Fruit fly (Drosophila melanogaster) whole organism, embryonic: ENCODE data around the gene Rab9D.

Experiments used
- Abd-B ChIP-seq: fragments of 200-800 bp; sonication (Bioruptor generic); optimal IDR thresholded peaks from 2 replicates; lab custom pipeline; 2018; ENCODE audit warnings: missing biosample characterization, mild to moderate bottlenecking, missing genetic modification characterization, moderate library complexity
- Aef1 ChIP-seq: fragments of 200-800 bp; sonication (Bioruptor generic); IDR thresholded peaks from 3 replicates; pipeline ENCODE4 v1.3.6; 2022; ENCODE audit warnings: missing biosample characterization, missing genetic modification characterization
- BEAF-32 ChIP-seq: fragments of 200-800 bp; sonication (Bioruptor generic); optimal IDR thresholded peaks from 3 replicates; lab custom pipeline; 2017; ENCODE audit warnings: missing biosample characterization, missing genetic modification characterization, mild to moderate bottlenecking, moderate library complexity, missing genetic modification reagents
- CG10147 ChIP-seq: fragments of 200-800 bp; sonication (Bioruptor generic); optimal IDR thresholded peaks from 2 replicates; lab custom pipeline; 2019; ENCODE audit warnings: missing biosample characterization, mild to moderate bottlenecking, missing genetic modification characterization, moderate library complexity
- CG10565 ChIP-seq: fragments of 200-800 bp; sonication (Bioruptor generic); optimal IDR thresholded peaks from 3 replicates; lab custom pipeline; 2016; ENCODE audit warnings: missing biosample characterization, mild to moderate bottlenecking, missing genetic modification characterization
- CG11093 ChIP-seq: fragments of 200-800 bp; sonication (Bioruptor generic); IDR thresholded peaks from 3 replicates; pipeline ENCODE4 v1.3.6; 2022; ENCODE audit warnings: missing biosample characterization, missing genetic modification characterization
- CG11247 ChIP-seq: fragments of 200-800 bp; sonication (Bioruptor generic); IDR thresholded peaks from 2 replicates; pipeline ENCODE4 v1.3.6; 2022; ENCODE audit warnings: missing biosample characterization, missing genetic modification characterization
- CG11695 ChIP-seq: fragments of 200-800 bp; sonication (Bioruptor generic); IDR thresholded peaks from 3 replicates; pipeline ENCODE4 v1.3.6; 2022; ENCODE audit warnings: missing biosample characterization, missing genetic modification characterization
- CG12071 ChIP-seq: fragments of 200-800 bp; sonication (Bioruptor generic); optimal IDR thresholded peaks from 3 replicates; lab custom pipeline; 2018; ENCODE audit warnings: missing biosample characterization, mild to moderate bottlenecking, missing genetic modification characterization
- CG1233 ChIP-seq: fragments of 200-800 bp; sonication (Bioruptor generic); optimal IDR thresholded peaks from 4 replicates; lab custom pipeline; 2018; ENCODE audit warnings: missing biosample characterization, mild to moderate bottlenecking, missing genetic modification characterization
- CG13296 ChIP-seq: fragments of 200-800 bp; sonication (Bioruptor generic); optimal IDR thresholded peaks from 3 replicates; lab custom pipeline; 2018; ENCODE audit warnings: missing biosample characterization, mild to moderate bottlenecking, missing genetic modification characterization
- CG13894 ChIP-seq: fragments of 200-800 bp; sonication (Bioruptor generic); optimal IDR thresholded peaks from 3 replicates; lab custom pipeline; 2018; ENCODE audit warnings: missing biosample characterization, mild to moderate bottlenecking, missing genetic modification characterization, moderate library complexity
- CG14050 ChIP-seq: fragments of 200-800 bp; sonication (Bioruptor generic); IDR thresholded peaks from 3 replicates; pipeline ENCODE4 v1.3.6; 2022; ENCODE audit warnings: missing biosample characterization, missing genetic modification characterization
- CG15601 ChIP-seq: fragments of 200-800 bp; sonication (Bioruptor generic); optimal IDR thresholded peaks from 3 replicates; lab custom pipeline; 2019; ENCODE audit warnings: missing biosample characterization, mild to moderate bottlenecking, missing genetic modification characterization, moderate library complexity
- CG1603 ChIP-seq: fragments of 200-800 bp; sonication (Bioruptor generic); optimal IDR thresholded peaks from 2 replicates; lab custom pipeline; 2019; ENCODE audit warnings: missing biosample characterization, mild to moderate bottlenecking, missing genetic modification characterization, moderate library complexity
- CG17568 ChIP-seq: fragments of 200-800 bp; sonication (Bioruptor generic); optimal IDR thresholded peaks from 2 replicates; lab custom pipeline; 2018; ENCODE audit warnings: missing biosample characterization, mild to moderate bottlenecking, missing genetic modification characterization, moderate library complexity
- CG18011 ChIP-seq: fragments of 200-800 bp; sonication (Bioruptor generic); optimal IDR thresholded peaks from 2 replicates; lab custom pipeline; 2017; ENCODE audit warnings: missing biosample characterization, missing genetic modification characterization, mild to moderate bottlenecking, moderate library complexity, missing genotype
- CG2202 ChIP-seq: fragments of 200-800 bp; sonication (Bioruptor generic); optimal IDR thresholded peaks from 2 replicates; lab custom pipeline; 2018; ENCODE audit warnings: missing biosample characterization, mild to moderate bottlenecking, missing genetic modification characterization
- CG34422 ChIP-seq: fragments of 200-800 bp; sonication (Bioruptor generic); IDR thresholded peaks from 3 replicates; pipeline ENCODE4 v1.3.6; 2022; ENCODE audit warnings: missing biosample characterization, missing genetic modification characterization
- CG6254 ChIP-seq: fragments of 200-800 bp; sonication (Bioruptor generic); optimal IDR thresholded peaks from 3 replicates; lab custom pipeline; 2017; ENCODE audit warnings: mild to moderate bottlenecking, missing biosample characterization, missing genetic modification reagents, missing genetic modification characterization
- CG9437 ChIP-seq: fragments of 200-800 bp; sonication (Bioruptor generic); optimal IDR thresholded peaks from 2 replicates; lab custom pipeline; 2018; ENCODE audit warnings: missing biosample characterization, mild to moderate bottlenecking, missing genetic modification characterization
- E2f1 ChIP-seq: fragments of 200-800 bp; sonication (Bioruptor generic); IDR thresholded peaks from 2 replicates; pipeline ENCODE4 v1.3.6; 2022; ENCODE audit warnings: missing biosample characterization, missing genetic modification characterization
- H15 ChIP-seq: fragments of 200-800 bp; sonication (Bioruptor generic); IDR thresholded peaks from 3 replicates; pipeline ENCODE4 v1.3.6; 2022; ENCODE audit warnings: missing biosample characterization, missing genetic modification characterization
- Hmr ChIP-seq: fragments of 200-800 bp; sonication (Bioruptor generic); optimal IDR thresholded peaks from 3 replicates; lab custom pipeline; 2017; ENCODE audit warnings: mild to moderate bottlenecking, missing biosample characterization, missing genetic modification reagents, missing genetic modification characterization
- Hmx ChIP-seq: fragments of 200-800 bp; sonication (Bioruptor generic); optimal IDR thresholded peaks from 2 replicates; lab custom pipeline; 2016; ENCODE audit warnings: missing biosample characterization, missing genetic modification characterization
- Mad ChIP-seq: fragments of 200-800 bp; sonication (Bioruptor generic); optimal IDR thresholded peaks from 2 replicates; lab custom pipeline; 2016; ENCODE audit warnings: missing biosample characterization, missing genetic modification characterization
- NfI ChIP-seq: fragments of 200-800 bp; sonication (Bioruptor generic); optimal IDR thresholded peaks from 3 replicates; lab custom pipeline; 2018; ENCODE audit warnings: missing biosample characterization, mild to moderate bottlenecking, missing genetic modification characterization, moderate library complexity
- Rx ChIP-seq: fragments of 200-800 bp; sonication (Bioruptor generic); IDR thresholded peaks from 2 replicates; pipeline ENCODE4 v1.3.6; 2022; ENCODE audit warnings: missing biosample characterization, missing genetic modification characterization
- Sry-β ChIP-seq: fragments of 200-800 bp; sonication (Bioruptor generic); optimal IDR thresholded peaks from 2 replicates; lab custom pipeline; 2018; ENCODE audit warnings: missing biosample characterization, mild to moderate bottlenecking, missing genetic modification characterization, moderate library complexity
- Taf1 ChIP-seq: fragments of 200-800 bp; sonication (Bioruptor generic); IDR thresholded peaks from 2 replicates; pipeline ENCODE4 v1.3.6; 2022; ENCODE audit warnings: missing biosample characterization, missing genetic modification characterization
- Trl ChIP-seq, 3 experiments: fragments of >200 bp in 2 of 3; fragments of 200-800 bp in 1 of 3; sonication (Bioruptor generic) in 1 of 3; optimal IDR thresholded peaks; 2 replicates in 1 of 3; 3 replicates in 2 of 3; lab custom pipeline; 2016 to 2017; ENCODE audit warnings: missing biosample characterization in 1 of 3, missing genetic modification characterization in 1 of 3
- Xrp1 ChIP-seq: fragments of 200-800 bp; sonication (Bioruptor generic); IDR thresholded peaks from 2 replicates; pipeline ENCODE4 v1.3.6; 2022; ENCODE audit warnings: missing biosample characterization, missing genetic modification characterization
- dm ChIP-seq: fragments of 200-800 bp; sonication (Bioruptor generic); optimal IDR thresholded peaks from 3 replicates; lab custom pipeline; 2016; ENCODE audit warnings: missing biosample characterization, missing genetic modification characterization
- fd3F ChIP-seq: fragments of 200-800 bp; sonication (Bioruptor generic); optimal IDR thresholded peaks from 2 replicates; lab custom pipeline; 2018; ENCODE audit warnings: missing biosample characterization, mild to moderate bottlenecking, missing genetic modification characterization, moderate library complexity
- fru ChIP-seq: fragments of >200 bp; optimal IDR thresholded peaks from 2 replicates; lab custom pipeline; 2017
- gt ChIP-seq: fragments of 200-800 bp; sonication (Bioruptor generic); IDR thresholded peaks from 2 replicates; pipeline ENCODE4 v1.3.6; 2022; ENCODE audit warnings: missing biosample characterization, missing genetic modification characterization
- ind ChIP-seq: fragments of 200-800 bp; sonication (Bioruptor generic); optimal IDR thresholded peaks from 3 replicates; lab custom pipeline; 2016; ENCODE audit warnings: missing biosample characterization, missing genetic modification characterization
- jigr1 ChIP-seq: fragments of 200-800 bp; sonication (Bioruptor generic); IDR thresholded peaks from 3 replicates; pipeline ENCODE4 v1.3.6; 2022; ENCODE audit warnings: missing biosample characterization, missing genetic modification characterization
- jumu ChIP-seq: fragments of 200-800 bp; sonication (Bioruptor generic); optimal IDR thresholded peaks from 3 replicates; lab custom pipeline; 2016; ENCODE audit warnings: missing biosample characterization, missing genetic modification characterization
- lov ChIP-seq, 2 experiments: fragments of 200-800 bp in 1 of 2; fragments of >200 bp in 1 of 2; sonication (Bioruptor generic) in 1 of 2; IDR thresholded peaks in 1 of 2; optimal IDR thresholded peaks in 1 of 2; 2 replicates in 1 of 2; 3 replicates in 1 of 2; pipeline versions ENCODE4 v1.3.6 to Lab custom; 2017 to 2022; ENCODE audit warnings: missing biosample characterization in 1 of 2, missing genetic modification characterization in 1 of 2
- luna ChIP-seq: fragments of 200-800 bp; sonication (Bioruptor generic); optimal IDR thresholded peaks from 2 replicates; lab custom pipeline; 2016; ENCODE audit warnings: missing biosample characterization, missing genetic modification characterization
- onecut ChIP-seq: fragments of 200-800 bp; sonication (Bioruptor generic); IDR thresholded peaks from 2 replicates; pipeline ENCODE4 v1.3.6; 2022; ENCODE audit warnings: missing biosample characterization, missing genetic modification characterization
- prd ChIP-seq, 3 experiments: fragments of >200 bp in 2 of 3; fragments of 200-800 bp in 1 of 3; sonication (Bioruptor generic) in 1 of 3; optimal IDR thresholded peaks in 2 of 3; IDR thresholded peaks in 1 of 3; 2 replicates in 2 of 3; 3 replicates in 1 of 3; pipeline versions ENCODE4 v1.3.6 to Lab custom; 2017 to 2022; ENCODE audit warnings: missing biosample characterization in 1 of 3, missing genetic modification characterization in 1 of 3
- row ChIP-seq: fragments of 200-800 bp; sonication (Bioruptor generic); IDR thresholded peaks from 3 replicates; pipeline ENCODE4 v1.3.6; 2022; ENCODE audit warnings: missing biosample characterization, missing genetic modification characterization
- slp2 ChIP-seq: fragments of 200-800 bp; sonication (Bioruptor generic); optimal IDR thresholded peaks from 2 replicates; lab custom pipeline; 2016; ENCODE audit warnings: missing biosample characterization, missing genetic modification characterization
- sug ChIP-seq: fragments of 200-800 bp; optimal IDR thresholded peaks from 2 replicates; lab custom pipeline; 2019; ENCODE audit warnings: missing biosample characterization, mild to moderate bottlenecking, missing genetic modification characterization, moderate library complexity
- tgo ChIP-seq: fragments of 200-800 bp; sonication (Bioruptor generic); IDR thresholded peaks from 3 replicates; pipeline ENCODE4 v1.3.6; 2022; ENCODE audit warnings: missing biosample characterization, missing genetic modification characterization
- twi ChIP-seq: fragments of 200-800 bp; optimal IDR thresholded peaks from 2 replicates; lab custom pipeline; 2019; ENCODE audit warnings: missing biosample characterization, mild to moderate bottlenecking, missing genetic modification characterization, moderate library complexity
- vvl ChIP-seq: fragments of 200-800 bp; sonication (Bioruptor generic); IDR thresholded peaks from 2 replicates; pipeline ENCODE4 v1.3.6; 2022; ENCODE audit warnings: missing biosample characterization, missing genetic modification characterization
- wor ChIP-seq: fragments of 200-800 bp; sonication (Bioruptor generic); IDR thresholded peaks from 2 replicates; pipeline ENCODE4 v1.3.6; 2022; ENCODE audit warnings: missing biosample characterization, missing genetic modification characterization

Rab9D gene

DNA sequence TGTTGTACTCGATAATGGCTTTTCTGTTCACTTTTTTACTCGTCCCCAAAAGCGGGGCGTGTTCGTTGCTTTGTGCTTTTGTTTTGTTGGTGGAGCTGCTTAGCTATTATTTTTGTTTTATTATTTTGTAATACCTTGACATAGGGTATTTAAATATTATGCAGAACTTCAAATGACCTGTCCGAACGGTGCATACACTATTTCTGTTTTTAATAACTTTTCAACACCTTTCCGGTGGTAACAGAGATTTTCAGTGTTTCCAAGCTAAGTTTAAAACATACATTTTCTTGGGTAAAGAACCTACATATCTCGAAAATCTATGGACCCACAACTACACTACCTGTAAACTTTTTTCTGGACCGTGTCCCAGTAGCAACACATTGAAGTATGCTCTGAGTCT is 1.4 kb upstream of the Rab9D start (continued):
- TF ChIP-seq CG1233, result peak; percentile 15
- TF ChIP-seq NfI (GFP tag; lab: Kevin White, UChicago), result no peak
- TF ChIP-seq BEAF-32, result no peak
- TF ChIP-seq CG10565, result no peak
- no peak for TF ChIP-seq Sry-β (GFP tag; lab: Kevin White, UChicago)
- TF ChIP-seq Aef1 (GFP tag; lab: Robert Waterston, UW), result peak; percentile 21; the same call in 1 of the 3 replicates
- TF ChIP-seq Hmx (GFP tag; lab: Kevin White, UChicago), result no peak
- TF ChIP-seq wor (GFP tag; lab: Robert Waterston, UW), result no peak
- no peak for TF ChIP-seq lov (optimal IDR thresholded peaks at IDR 0.05; lab: Kevin White, UChicago)
- no peak for TF ChIP-seq lov (GFP tag; IDR thresholded peaks at IDR 0.05; lab: Robert Waterston, UW)
- peak; percentile 58; the same call in 2 of the 3 replicates for TF ChIP-seq tgo (GFP tag; lab: Robert Waterston, UW)
- TF ChIP-seq fru (lab: Kevin White, UChicago), result no peak
- TF ChIP-seq CG6254 (GFP tag; lab: Kevin White, UChicago), result no peak
- TF ChIP-seq CG1603 (tag; lab: Kevin White, UChicago), result peak; percentile 34
- peak; percentile 5 for TF ChIP-seq sug (tag; lab: Kevin White, UChicago)
- no peak for TF ChIP-seq CG13894 (tag; lab: Kevin White, UChicago)
- TF ChIP-seq dm (GFP tag; lab: Kevin White, UChicago), result no peak
- peak; percentile 11 for TF ChIP-seq slp2 (GFP tag; lab: Kevin White, UChicago)
- TF ChIP-seq gt (GFP tag; lab: Robert Waterston, UW), result no peak
- peak; percentile 24; the same call in 1 of the 3 replicates for TF ChIP-seq CG14050 (GFP tag; lab: Robert Waterston, UW)
- peak; percentile 57; the same call in 2 of the 3 replicates for TF ChIP-seq CG11695 (GFP tag; lab: Robert Waterston, UW)
- TF ChIP-seq CG10147, result peak; percentile 20
- no peak; the same call in none of the 2 replicates for TF ChIP-seq onecut
- no peak for TF ChIP-seq CG18011 (GFP tag; lab: Kevin White, UChicago)
- no peak for TF ChIP-seq CG9437 (GFP tag; lab: Kevin White, UChicago)
- peak; percentile 24 for TF ChIP-seq CG13296 (GFP tag; lab: Kevin White, UChicago)
- TF ChIP-seq CG11247, result peak; percentile 52
- TF ChIP-seq Trl (optimal IDR thresholded peaks at IDR 0.05; lab: Kevin White, UChicago), result no peak
- TF ChIP-seq Trl (GFP tag; optimal IDR thresholded peaks at IDR 0.05; lab: Kevin White, UChicago), result peak; percentile 44
- peak; percentile 60 for TF ChIP-seq row (GFP tag; lab: Robert Waterston, UW)
- TF ChIP-seq jigr1 (GFP tag; lab: Robert Waterston, UW), result no peak
- TF ChIP-seq H15 (GFP tag; lab: Robert Waterston, UW), result peak; percentile 43; the same call in 1 of the 3 replicates
- TF ChIP-seq Xrp1 (GFP tag; lab: Robert Waterston, UW), result peak; percentile 43; the same call in 1 of the 2 replicates
- TF ChIP-seq twi (tag; lab: Kevin White, UChicago), result no peak
- TF ChIP-seq CG12071 (GFP tag; lab: Kevin White, UChicago), result no peak
- TF ChIP-seq E2f1 (GFP tag; lab: Robert Waterston, UW), result peak; percentile 42; the same call in 1 of the 2 replicates
- TF ChIP-seq Mad, result no peak
- no peak for TF ChIP-seq prd (optimal IDR thresholded peaks at IDR 0.05; lab: Kevin White, UChicago)
- TF ChIP-seq prd (GFP tag; IDR thresholded peaks at IDR 0.05; lab: Robert Waterston, UW), result peak; percentile 66
- no peak for TF ChIP-seq Rx (GFP tag; lab: Robert Waterston, UW)
- TF ChIP-seq Hmr (GFP tag; lab: Kevin White, UChicago), result peak; percentile 54
- TF ChIP-seq ind (GFP tag; lab: Kevin White, UChicago), result peak; percentile 24
- TF ChIP-seq CG2202 (tag; lab: Kevin White, UChicago), result no peak
- peak; percentile 35 for TF ChIP-seq fd3F
- peak; percentile 62; the same call in 2 of the 3 replicates for TF ChIP-seq CG34422 (GFP tag; lab: Robert Waterston, UW)
- peak; percentile 27; the same call in 1 of the 2 replicates for TF ChIP-seq Taf1 (GFP tag; lab: Robert Waterston, UW)
- TF ChIP-seq CG11093 (GFP tag; lab: Robert Waterston, UW), result no peak
- no peak for TF ChIP-seq jumu (GFP tag; lab: Kevin White, UChicago)
- no peak for TF ChIP-seq luna (GFP tag; lab: Kevin White, UChicago)
- TF ChIP-seq CG15601 (tag; lab: Kevin White, UChicago), result no peak
- peak; percentile 45; the same call in 1 of the 2 replicates for TF ChIP-seq vvl (GFP tag; lab: Robert Waterston, UW)
- TF ChIP-seq Abd-B (GFP tag; lab: Kevin White, UChicago), result peak; percentile 49
- no peak for TF ChIP-seq CG17568 (GFP tag; lab: Kevin White, UChicago)
